Worm (Caenorhabditis elegans) whole organism, young adult: ENCODE data around the gene T01G6.1.

Experiments used
- mes-4 ChIP-seq: sonication (generic microtip); optimal IDR thresholded peaks from 2 replicates; lab custom pipeline; 2016; ENCODE audit warnings: missing genotype, missing genetic modification characterization, missing compliant biosample characterization
- ztf-25 ChIP-seq: fragments of 200-800 bp; sonication (Bioruptor generic); IDR thresholded peaks from 2 replicates; pipeline ENCODE4 v1.3.6; 2022; ENCODE audit warnings: missing genetic modification reagents, missing genetic modification characterization, missing compliant biosample characterization

ce11 chrV:457839-458238 is 39.7 kb upstream of the T01G6.1 start:
- TF ChIP-seq mes-4 (tag; lab: Kevin White, UChicago) (no peak), ztf-25 (GFP tag; lab: Robert Waterston, UW) (no peak)
